Fruit fly (Drosophila melanogaster) whole organism, embryonic: ENCODE data around the gene ZIPIC.

ENCODE experiments used
- CG10147 ChIP-seq: fragments of 200-800 bp; sonication (Bioruptor generic); optimal IDR thresholded peaks from 2 replicates; lab custom pipeline; 2019; ENCODE audit warnings: missing biosample characterization, mild to moderate bottlenecking, missing genetic modification characterization, moderate library complexity
- CG10274 ChIP-seq: fragments of 200-800 bp; sonication (Bioruptor generic); optimal IDR thresholded peaks from 3 replicates; lab custom pipeline; 2017; ENCODE audit warnings: missing biosample characterization, mild to moderate bottlenecking, missing genetic modification characterization
- CG10431 ChIP-seq: fragments of 200-800 bp; sonication (Bioruptor generic); optimal IDR thresholded peaks from 3 replicates; lab custom pipeline; 2018; ENCODE audit warnings: missing biosample characterization, mild to moderate bottlenecking, missing genetic modification characterization
- CG11560 ChIP-seq: fragments of 200-800 bp; sonication (Bioruptor generic); IDR thresholded peaks from 3 replicates; pipeline ENCODE4 v1.3.6; 2022; ENCODE audit warnings: missing biosample characterization, missing genetic modification characterization
- CG12299 ChIP-seq: fragments of 200-800 bp; sonication (Bioruptor generic); optimal IDR thresholded peaks from 2 replicates; lab custom pipeline; 2018; ENCODE audit warnings: missing biosample characterization, mild to moderate bottlenecking, missing genetic modification characterization
- CG1233 ChIP-seq: fragments of 200-800 bp; sonication (Bioruptor generic); optimal IDR thresholded peaks from 4 replicates; lab custom pipeline; 2018; ENCODE audit warnings: missing biosample characterization, mild to moderate bottlenecking, missing genetic modification characterization
- CG14441 ChIP-seq: fragments of 200-800 bp; sonication (Bioruptor generic); IDR thresholded peaks from 2 replicates; pipeline ENCODE4 v1.3.6; 2022; ENCODE audit warnings: missing biosample characterization, missing genetic modification characterization
- CG15073 ChIP-seq: fragments of 200-800 bp; sonication (Bioruptor generic); optimal IDR thresholded peaks from 2 replicates; lab custom pipeline; 2016; ENCODE audit warnings: missing biosample characterization, missing genetic modification characterization
- CG1529 ChIP-seq: fragments of 200-800 bp; sonication (Bioruptor generic); optimal IDR thresholded peaks from 3 replicates; lab custom pipeline; 2018; ENCODE audit warnings: missing biosample characterization, missing genetic modification characterization
- CG15601 ChIP-seq: fragments of 200-800 bp; sonication (Bioruptor generic); optimal IDR thresholded peaks from 3 replicates; lab custom pipeline; 2019; ENCODE audit warnings: missing biosample characterization, mild to moderate bottlenecking, missing genetic modification characterization, moderate library complexity
- CG17829 ChIP-seq: fragments of 200-800 bp; optimal IDR thresholded peaks from 2 replicates; lab custom pipeline; 2019; ENCODE audit warnings: missing biosample characterization, mild to moderate bottlenecking, missing genetic modification characterization, moderate library complexity
- CG30431 ChIP-seq: fragments of 200-800 bp; sonication (Bioruptor generic); optimal IDR thresholded peaks from 2 replicates; lab custom pipeline; 2017; ENCODE audit warnings: missing biosample characterization, missing genetic modification characterization
- CG3838 ChIP-seq: fragments of 200-800 bp; sonication (Bioruptor generic); optimal IDR thresholded peaks from 3 replicates; lab custom pipeline; 2016; ENCODE audit warnings: missing biosample characterization, missing genetic modification characterization
- CG4328 ChIP-seq: fragments of 200-800 bp; sonication (Bioruptor generic); optimal IDR thresholded peaks from 3 replicates; lab custom pipeline; 2017; ENCODE audit warnings: missing biosample characterization, missing genetic modification reagents, missing genetic modification characterization
- CG9876 ChIP-seq: fragments of 200-800 bp; sonication (Bioruptor generic); optimal IDR thresholded peaks from 2 replicates; lab custom pipeline; 2016; ENCODE audit warnings: missing biosample characterization, missing genetic modification characterization
- CkIIα-i1 ChIP-seq: fragments of 200-800 bp; sonication (Bioruptor generic); IDR thresholded peaks from 2 replicates; pipeline ENCODE4 v1.3.6; 2022; ENCODE audit warnings: missing biosample characterization, missing genetic modification characterization
- Dad ChIP-seq: fragments of 200-800 bp; sonication (Bioruptor generic); optimal IDR thresholded peaks from 3 replicates; lab custom pipeline; 2016; ENCODE audit warnings: missing biosample characterization, missing genetic modification characterization
- Dip2 ChIP-seq: fragments of 200-800 bp; sonication (Bioruptor generic); IDR thresholded peaks from 2 replicates; pipeline ENCODE4 v1.3.6; 2022; ENCODE audit warnings: missing biosample characterization, missing genetic modification characterization
- Dip3 ChIP-seq: fragments of 200-800 bp; sonication (Bioruptor generic); optimal IDR thresholded peaks from 3 replicates; lab custom pipeline; 2016; ENCODE audit warnings: missing biosample characterization, missing genetic modification characterization
- Fer2 ChIP-seq: fragments of 200-800 bp; sonication (Bioruptor generic); optimal IDR thresholded peaks from 2 replicates; lab custom pipeline; 2018; ENCODE audit warnings: missing biosample characterization, mild to moderate bottlenecking, missing genetic modification characterization, moderate library complexity
- H15 ChIP-seq: fragments of 200-800 bp; sonication (Bioruptor generic); IDR thresholded peaks from 3 replicates; pipeline ENCODE4 v1.3.6; 2022; ENCODE audit warnings: missing biosample characterization, missing genetic modification characterization
- Jarid2 ChIP-seq: fragments of 200-800 bp; sonication (Bioruptor generic); optimal IDR thresholded peaks from 3 replicates; lab custom pipeline; 2017; ENCODE audit warnings: mild to moderate bottlenecking, missing biosample characterization, missing genetic modification reagents, missing genetic modification characterization
- Lhr ChIP-seq: fragments of 200-800 bp; sonication (Bioruptor generic); optimal IDR thresholded peaks from 3 replicates; lab custom pipeline; 2017; ENCODE audit warnings: mild to moderate bottlenecking, missing biosample characterization, missing genetic modification reagents, missing genetic modification characterization
- Mad ChIP-seq: fragments of 200-800 bp; sonication (Bioruptor generic); optimal IDR thresholded peaks from 2 replicates; lab custom pipeline; 2016; ENCODE audit warnings: missing biosample characterization, missing genetic modification characterization
- NC2α ChIP-seq: fragments of 200-800 bp; sonication (Bioruptor generic); optimal IDR thresholded peaks from 2 replicates; lab custom pipeline; 2016; ENCODE audit warnings: missing biosample characterization, missing genetic modification characterization
- Oli ChIP-seq: fragments of 200-800 bp; sonication (Bioruptor generic); optimal IDR thresholded peaks from 2 replicates; lab custom pipeline; 2018; ENCODE audit warnings: missing biosample characterization, mild to moderate bottlenecking, missing genetic modification characterization, moderate library complexity
- Optix ChIP-seq: fragments of 200-800 bp; sonication (Bioruptor generic); IDR thresholded peaks from 3 replicates; pipeline ENCODE4 v1.3.6; 2022; ENCODE audit warnings: missing biosample characterization, missing genetic modification characterization
- Ssrp ChIP-seq: fragments of 200-800 bp; sonication (Bioruptor generic); optimal IDR thresholded peaks from 2 replicates; lab custom pipeline; 2018; ENCODE audit warnings: missing biosample characterization, mild to moderate bottlenecking, missing genetic modification characterization, moderate library complexity
- Usf ChIP-seq: fragments of 200-800 bp; sonication (Bioruptor generic); optimal IDR thresholded peaks from 2 replicates; lab custom pipeline; 2017; ENCODE audit warnings: missing genotype, missing biosample characterization, missing genetic modification characterization
- ab ChIP-seq: fragments of 200-800 bp; sonication (Bioruptor generic); optimal IDR thresholded peaks from 2 replicates; lab custom pipeline; 2016; ENCODE audit warnings: missing biosample characterization, missing genetic modification characterization
- ara ChIP-seq: fragments of 200-800 bp; sonication (Bioruptor generic); IDR thresholded peaks from 2 replicates; pipeline ENCODE4 v1.3.6; 2022; ENCODE audit warnings: missing biosample characterization, missing genetic modification characterization
- cad ChIP-seq: fragments of >200 bp; optimal IDR thresholded peaks from 2 replicates; lab custom pipeline; 2017; ENCODE audit warnings: missing biosample characterization, missing genetic modification characterization
- cg ChIP-seq: fragments of 200-800 bp; sonication (Bioruptor generic); optimal IDR thresholded peaks from 3 replicates; lab custom pipeline; 2019; ENCODE audit warnings: missing biosample characterization, mild to moderate bottlenecking, missing genetic modification characterization, moderate library complexity
- chif ChIP-seq, 2 experiments: fragments of 200-800 bp; sonication (Bioruptor generic); optimal IDR thresholded peaks; 3 replicates each; lab custom pipeline; 2016; ENCODE audit warnings: missing biosample characterization in 2 of 2, missing genetic modification characterization in 2 of 2
- ci ChIP-seq: fragments of 200-800 bp; sonication (Bioruptor generic); IDR thresholded peaks from 3 replicates; pipeline ENCODE4 v1.3.6; 2022; ENCODE audit warnings: missing biosample characterization, missing genetic modification characterization
- da ChIP-seq: fragments of 200-800 bp; sonication (Bioruptor generic); optimal IDR thresholded peaks from 2 replicates; lab custom pipeline; 2016; ENCODE audit warnings: missing biosample characterization, missing genetic modification characterization
- fru ChIP-seq: fragments of >200 bp; optimal IDR thresholded peaks from 2 replicates; lab custom pipeline; 2017
- gce ChIP-seq: fragments of 200-800 bp; sonication (Bioruptor generic); IDR thresholded peaks from 3 replicates; pipeline ENCODE4 v1.3.6; 2022; ENCODE audit warnings: missing biosample characterization, missing genetic modification characterization
- grau ChIP-seq: fragments of 200-800 bp; optimal IDR thresholded peaks from 3 replicates; lab custom pipeline; 2019; ENCODE audit warnings: missing biosample characterization, mild to moderate bottlenecking, missing genetic modification characterization, moderate library complexity
- jigr1 ChIP-seq: fragments of 200-800 bp; sonication (Bioruptor generic); IDR thresholded peaks from 3 replicates; pipeline ENCODE4 v1.3.6; 2022; ENCODE audit warnings: missing biosample characterization, missing genetic modification characterization
- onecut ChIP-seq: fragments of 200-800 bp; sonication (Bioruptor generic); IDR thresholded peaks from 2 replicates; pipeline ENCODE4 v1.3.6; 2022; ENCODE audit warnings: missing biosample characterization, missing genetic modification characterization
- pan ChIP-seq, 4 experiments: fragments of >200 bp in 3 of 4; fragments of 200-800 bp in 1 of 4; sonication (Bioruptor generic) in 1 of 4; optimal IDR thresholded peaks in 3 of 4; IDR thresholded peaks in 1 of 4; 2 replicates each; pipeline versions ENCODE4 v1.3.6 to Lab custom; 2017 to 2022; ENCODE audit warnings: missing biosample characterization in 2 of 4, missing genetic modification characterization in 2 of 4, mixed read lengths in 1 of 4
- pros ChIP-seq: fragments of 200-800 bp; sonication (Bioruptor generic); optimal IDR thresholded peaks from 3 replicates; lab custom pipeline; 2019; ENCODE audit warnings: missing biosample characterization, mild to moderate bottlenecking, missing genetic modification characterization, moderate library complexity
- seq ChIP-seq: fragments of 200-800 bp; sonication (Bioruptor generic); IDR thresholded peaks from 2 replicates; pipeline ENCODE4 v1.3.6; 2022; ENCODE audit warnings: missing biosample characterization, missing genetic modification characterization
- sim ChIP-seq: fragments of 200-800 bp; sonication (Bioruptor generic); IDR thresholded peaks from 2 replicates; pipeline ENCODE4 v1.3.6; 2022; ENCODE audit warnings: missing biosample characterization, missing genetic modification characterization
- slp2 ChIP-seq: fragments of 200-800 bp; sonication (Bioruptor generic); optimal IDR thresholded peaks from 2 replicates; lab custom pipeline; 2016; ENCODE audit warnings: missing biosample characterization, missing genetic modification characterization
- so ChIP-seq: fragments of 200-800 bp; sonication (Bioruptor generic); IDR thresholded peaks from 3 replicates; pipeline ENCODE4 v1.3.6; 2022; ENCODE audit warnings: missing biosample characterization, missing genetic modification characterization
- sug ChIP-seq: fragments of 200-800 bp; optimal IDR thresholded peaks from 2 replicates; lab custom pipeline; 2019; ENCODE audit warnings: missing biosample characterization, mild to moderate bottlenecking, missing genetic modification characterization, moderate library complexity
- tgo ChIP-seq: fragments of 200-800 bp; sonication (Bioruptor generic); IDR thresholded peaks from 3 replicates; pipeline ENCODE4 v1.3.6; 2022; ENCODE audit warnings: missing biosample characterization, missing genetic modification characterization
- tna ChIP-seq: fragments of 200-800 bp; sonication (Bioruptor generic); IDR thresholded peaks from 2 replicates; pipeline ENCODE4 v1.3.6; 2022; ENCODE audit warnings: missing biosample characterization, missing genetic modification characterization; ENCODE audit not compliant: partially characterized antibody
- z ChIP-seq: fragments of 200-800 bp; sonication (Bioruptor generic); IDR thresholded peaks from 3 replicates; pipeline ENCODE4 v1.3.6; 2022; ENCODE audit warnings: missing biosample characterization, missing genetic modification characterization
- zfh2 ChIP-seq: fragments of 200-800 bp; sonication (Bioruptor generic); optimal IDR thresholded peaks from 2 replicates; lab custom pipeline; 2016; ENCODE audit warnings: missing biosample characterization, missing genetic modification characterization

The ZIPIC gene

DNA sequence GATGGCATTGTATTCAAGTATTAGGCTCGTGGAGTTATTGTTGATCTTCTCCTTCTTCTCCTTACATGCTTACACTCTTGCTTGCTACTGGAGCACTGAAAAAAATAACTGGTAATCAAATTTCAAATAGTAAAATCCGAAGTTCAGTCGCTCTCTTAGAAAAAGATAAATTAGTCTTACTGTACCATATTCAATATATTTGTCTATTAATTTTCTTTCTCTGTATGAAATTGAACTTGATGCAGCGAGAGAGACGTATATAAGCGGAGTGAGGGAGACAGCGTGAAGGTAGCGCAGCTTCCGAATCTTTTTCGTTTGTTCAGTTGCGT lies 24.4 kb upstream of the ZIPIC start (continued):
- TF ChIP-seq Fer2 (tag; lab: Kevin White, UChicago) (peak; percentile 63), tgo (GFP tag; lab: Robert Waterston, UW) (peak; percentile 89), Usf (GFP tag; lab: Kevin White, UChicago) (no peak), ci (peak; percentile 97), CG10431 (peak; percentile 6), z (GFP tag; lab: Robert Waterston, UW) (peak; percentile 56; the same call in 1 of the 3 replicates), cg (GFP tag; lab: Kevin White, UChicago) (no peak), fru (lab: Kevin White, UChicago) (no peak), pros (GFP tag; lab: Kevin White, UChicago) (peak; percentile 63), pan (optimal IDR thresholded peaks at IDR 0.05; lab: Kevin White, UChicago) (no peak), pan (GFP tag; optimal IDR thresholded peaks at IDR 0.05 in 1 of 2, IDR thresholded peaks at IDR 0.05 in 1 of 2) (peak in 1 of 2 experiments; percentile 95), cad (GFP tag; lab: Kevin White, UChicago) (no peak), seq (peak; percentile 89), sug (tag; lab: Kevin White, UChicago) (peak; percentile 69), onecut (GFP tag; lab: Robert Waterston, UW) (peak; percentile 89), Optix (GFP tag; lab: Robert Waterston, UW) (peak; percentile 85), grau (tag; lab: Kevin White, UChicago) (peak; percentile 39), CG17829 (peak; percentile 89), Dip2 (GFP tag; lab: Robert Waterston, UW) (no peak), CG4328 (GFP tag; lab: Kevin White, UChicago) (peak; percentile 62), CG1529 (GFP tag; lab: Kevin White, UChicago) (peak; percentile 63), Lhr (GFP tag; lab: Kevin White, UChicago) (no peak), CG10274 (peak; percentile 79), CG15601 (tag; lab: Kevin White, UChicago) (peak; percentile 54), zfh2 (peak; percentile 38), Oli (tag; lab: Kevin White, UChicago) (peak; percentile 73), ab (GFP tag; lab: Kevin White, UChicago) (no peak), da (GFP tag; lab: Kevin White, UChicago) (no peak), H15 (GFP tag; lab: Robert Waterston, UW) (peak; percentile 89), CG9876 (GFP tag; lab: Kevin White, UChicago) (peak; percentile 65), CG30431 (GFP tag; lab: Kevin White, UChicago) (peak; percentile 42), Dad (peak; percentile 83), Jarid2 (GFP tag; lab: Kevin White, UChicago) (peak; percentile 71), slp2 (peak; percentile 86), Mad (GFP tag; lab: Kevin White, UChicago) (peak; percentile 50), CG12299 (tag; lab: Kevin White, UChicago) (peak; percentile 48), jigr1 (GFP tag; lab: Robert Waterston, UW) (peak; percentile 75), sim (GFP tag; lab: Robert Waterston, UW) (peak; percentile 72; the same call in 1 of the 2 replicates), CG1233 (GFP tag; lab: Kevin White, UChicago) (peak; percentile 83), NC2α (GFP tag; lab: Kevin White, UChicago) (peak; percentile 42), so (GFP tag; lab: Robert Waterston, UW) (peak; percentile 93), CG3838 (GFP tag; lab: Kevin White, UChicago) (no peak), CkIIα-i1 (no peak), tna (GFP tag; lab: Robert Waterston, UW) (no peak), gce (GFP tag; lab: Robert Waterston, UW) (peak; percentile 83), CG10147 (GFP tag; lab: Kevin White, UChicago) (peak; percentile 77), CG15073 (GFP tag; lab: Kevin White, UChicago) (no peak), CG14441 (GFP tag; lab: Robert Waterston, UW) (peak; percentile 91), CG11560 (tag; lab: Robert Waterston, UW) (0 out of 3 replicates have a peak, but pooled peaks have one; percentile 23), Dip3 (GFP tag; lab: Kevin White, UChicago) (peak; percentile 62), ara (GFP tag; lab: Robert Waterston, UW) (peak; percentile 90), Ssrp (tag; lab: Kevin White, UChicago) (peak; percentile 72), chif (GFP tag; optimal IDR thresholded peaks at IDR 0.05; lab: Kevin White, UChicago) (peak; percentile 77 to 92)
